Fruit fly (Drosophila melanogaster) whole organism: ENCODE measurements around the gene Pex19.

Source experiments
- Dll ChIP-seq: fragments of >200 bp; optimal IDR thresholded peaks from 2 replicates; lab custom pipeline; 2017
- EcR ChIP-seq, 2 experiments: fragments of >200 bp; optimal IDR thresholded peaks; 2 replicates each; lab custom pipeline; 2017; ENCODE audit warnings: missing biosample characterization in 2 of 2, missing genetic modification characterization in 2 of 2, missing genetic modification reagents in 2 of 2
- pan ChIP-seq: fragments of >200 bp; optimal IDR thresholded peaks from 2 replicates; lab custom pipeline; 2017
- psq ChIP-seq: fragments of >200 bp; optimal IDR thresholded peaks from 2 replicates; lab custom pipeline; 2017
- usp ChIP-seq: fragments of >200 bp; optimal IDR thresholded peaks from 2 replicates; lab custom pipeline; 2017; ENCODE audit warnings: missing biosample characterization, missing genetic modification characterization, mixed read lengths

- TF ChIP-seq Dll = no peak
- no peak for TF ChIP-seq EcR (GFP tag; optimal IDR thresholded peaks at IDR 0.05; lab: Kevin White, UChicago)
- no peak for TF ChIP-seq psq (lab: Kevin White, UChicago)
- no peak for TF ChIP-seq usp (GFP tag; lab: Kevin White, UChicago)
- TF ChIP-seq pan (lab: Kevin White, UChicago) = no peak
Observed at dm6 chr2L:12137708-12138107, 46.1 kb downstream of the Pex19 start, which contains the start of gene Gr33a.
